Fruit fly (Drosophila melanogaster) Kc167 (cell line): ENCODE measurements around the gene mRF1.

Experiments used
- Sin3A ChIP-seq: fragments of >200 bp; optimal IDR thresholded peaks from 2 replicates; lab custom pipeline; 2018; ENCODE audit warnings: missing external identifiers
- h ChIP-seq: fragments of >200 bp; optimal IDR thresholded peaks from 3 replicates; lab custom pipeline; 2018; ENCODE audit warnings: missing external identifiers
- psq ChIP-seq: fragments of >200 bp; optimal IDR thresholded peaks from 2 replicates; lab custom pipeline; 2017; ENCODE audit warnings: missing external identifiers
- ttk ChIP-seq: sonication (Bioruptor generic); optimal IDR thresholded peaks from 2 replicates; lab custom pipeline; 2017; ENCODE audit warnings: missing external identifiers

- TF ChIP-seq h (lab: Kevin White, UChicago) = no peak
- TF ChIP-seq Sin3A (lab: Kevin White, UChicago) = no peak
- no peak for TF ChIP-seq ttk
- TF ChIP-seq psq = no peak
Observed at dm6 chr2L:13206077-13206668, 13.6 kb upstream of the mRF1 start.
